Fruit fly (Drosophila melanogaster) whole organism, adult: ENCODE results near the gene Octbeta2R.

ENCODE experiments used
- Clk ChIP-seq: fragments of 200-800 bp; sonication (Bioruptor generic); optimal IDR thresholded peaks from 2 replicates; lab custom pipeline; 2017; ENCODE audit warnings: missing biosample characterization, missing genetic modification characterization
- bab1 ChIP-seq: fragments of 200-800 bp; sonication (Bioruptor generic); optimal IDR thresholded peaks from 3 replicates; lab custom pipeline; 2019; ENCODE audit warnings: missing biosample characterization, mild to moderate bottlenecking, missing genetic modification characterization, moderate library complexity
- pad ChIP-seq: fragments of 200-800 bp; sonication (Bioruptor generic); optimal IDR thresholded peaks from 3 replicates; lab custom pipeline; 2017; ENCODE audit warnings: missing biosample characterization, missing genetic modification characterization, mild to moderate bottlenecking, moderate library complexity, missing genetic modification reagents

- no peak for TF ChIP-seq Clk (GFP tag; lab: Kevin White, UChicago)
- no peak for TF ChIP-seq pad (GFP tag; lab: Kevin White, UChicago)
- TF ChIP-seq bab1 (GFP tag; lab: Kevin White, UChicago), result no peak
These were observed 16.4 kb upstream of the Octbeta2R start for dm6 chr3R:12611973-12612372.
